Worm (Caenorhabditis elegans): ENCODE data around the gene pdha-1.
A peak's percentile ranks its signal among the peaks of the same experiment; 100 is the strongest.

pdha-1 gene

DNA sequence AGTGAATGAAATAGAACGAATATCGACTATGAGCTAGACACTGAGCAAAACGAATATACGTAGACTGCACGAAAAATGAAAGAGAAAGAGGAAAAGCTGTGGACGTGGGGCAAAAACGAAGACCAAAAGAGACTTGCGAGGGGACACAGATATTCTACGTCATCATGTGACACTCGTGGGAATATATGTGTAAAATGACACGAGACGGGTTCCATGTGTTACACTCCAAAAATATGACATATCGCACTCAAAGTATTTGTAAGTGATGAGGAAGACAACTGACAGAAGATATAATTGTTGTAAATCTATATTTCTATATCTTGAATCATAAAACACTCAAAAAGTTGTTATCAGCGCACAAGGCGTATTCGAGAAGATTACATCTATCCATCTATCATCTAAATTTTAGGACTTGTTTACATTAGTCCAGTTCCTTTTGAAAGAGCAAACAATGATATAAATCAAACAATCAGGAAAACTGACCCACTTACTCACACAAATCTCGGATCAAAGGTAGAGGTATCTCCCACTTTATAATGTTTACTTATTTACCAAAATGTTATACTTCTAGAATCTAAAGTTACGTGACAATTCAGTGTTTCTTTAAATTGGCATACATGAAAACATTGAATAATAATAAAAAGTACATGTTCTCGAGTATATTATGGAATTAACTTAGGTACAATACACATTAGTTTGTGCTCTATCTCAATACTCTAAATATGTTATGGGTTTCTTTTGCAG, 5.9 kb downstream of the pdha-1 start:
- TF ChIP-seq lir-3 (tag; optimal IDR thresholded peaks at IDR 0.05; ENCODE audit: poor library complexity) (peak; percentile 63), alr-1 (tag; optimal IDR thresholded peaks at IDR 0.05; ENCODE audit: borderline replicate concordance) (no peak), egl-13 (tag; optimal IDR thresholded peaks at IDR 0.05) (no peak), nhr-47 (tag; optimal IDR thresholded peaks at IDR 0.05) (peak; percentile 70), xbp-1 (tag; optimal IDR thresholded peaks at IDR 0.05) (peak; percentile 53), nhr-237 (tag; optimal IDR thresholded peaks at IDR 0.05) (no peak), skn-1 (tag; optimal IDR thresholded peaks at IDR 0.05) (peak; percentile 35), efl-1 (optimal IDR thresholded peaks at IDR 0.05) (peak; percentile 19 to 44), efl-1 (GFP tag; optimal IDR thresholded peaks at IDR 0.05 in 1 of 2) (peak; percentile 18 to 91), elt-3 (tag; optimal IDR thresholded peaks at IDR 0.05) (peak in 2 of 6 experiments; percentile 45 to 66), pax-3 (tag; optimal IDR thresholded peaks at IDR 0.05) (peak; percentile 13), blmp-1 (tag; optimal IDR thresholded peaks at IDR 0.05) (peak; percentile 59), fkh-8 (tag; optimal IDR thresholded peaks at IDR 0.05) (peak; percentile 85), unc-130 (tag; optimal IDR thresholded peaks at IDR 0.05) (peak; percentile 23), nhr-84 (tag; optimal IDR thresholded peaks at IDR 0.05) (no peak), tbx-2 (tag; optimal IDR thresholded peaks at IDR 0.05) (peak; percentile 54), C16A3.4 (tag; optimal IDR thresholded peaks at IDR 0.05) (peak; percentile 28), unc-86 (tag; optimal IDR thresholded peaks at IDR 0.05) (peak; percentile 73), ceh-63 (GFP tag; optimal IDR thresholded peaks at IDR 0.05) (no peak), nhr-19 (GFP tag; conservative IDR thresholded peaks at IDR 0.05) (peak; percentile 81), swsn-7 (tag; optimal IDR thresholded peaks at IDR 0.05) (peak; percentile 54), dsc-1 (tag; optimal IDR thresholded peaks at IDR 0.05) (peak; percentile 38), isw-1 (GFP tag; IDR thresholded peaks at IDR 0.05) (peak; percentile 51), fkh-4 (tag; optimal IDR thresholded peaks at IDR 0.05; ENCODE audit: borderline replicate concordance) (no peak), ceh-82 (tag; optimal IDR thresholded peaks at IDR 0.05) (peak in 1 of 3 experiments; percentile 33), mab-9 (GFP tag; IDR thresholded peaks at IDR 0.05) (peak; percentile 63; the same call in 1 of the 2 replicates), nhr-20 (tag; optimal IDR thresholded peaks at IDR 0.05) (peak; percentile 69), elt-2 (tag; optimal IDR thresholded peaks at IDR 0.05) (no peak), mdl-1 (tag; optimal IDR thresholded peaks at IDR 0.05) (peak in 1 of 2 experiments; percentile 78), snu-23 (GFP tag; optimal IDR thresholded peaks at IDR 0.05) (peak; percentile 73), ces-1 (GFP tag; optimal IDR thresholded peaks at IDR 0.05) (no peak), jun-1 (tag; optimal IDR thresholded peaks at IDR 0.05) (no peak), lin-35 (GFP tag; optimal IDR thresholded peaks at IDR 0.05) (peak; percentile 49 to 61), nhr-90 (tag; optimal IDR thresholded peaks at IDR 0.05; ENCODE audit: poor library complexity) (peak; percentile 44), sup-37 (GFP tag; optimal IDR thresholded peaks at IDR 0.05) (peak; percentile 4), mef-2 (tag; optimal IDR thresholded peaks at IDR 0.05) (peak; percentile 21), mep-1 (tag; optimal IDR thresholded peaks at IDR 0.05) (peak; percentile 72), lin-14 (GFP tag; optimal IDR thresholded peaks at IDR 0.05) (peak; percentile 92), nhr-85 (tag) (peak; percentile 44), lsy-2 (tag; optimal IDR thresholded peaks at IDR 0.05) (peak; percentile 56 to 64), irx-1 (tag; optimal IDR thresholded peaks at IDR 0.05) (peak; percentile 38), nhr-71 (tag; optimal IDR thresholded peaks at IDR 0.05) (peak; percentile 89), ztf-4 (tag; optimal IDR thresholded peaks at IDR 0.05) (peak; percentile 24), ztf-11 (tag; optimal IDR thresholded peaks at IDR 0.05) (peak in 1 of 2 experiments; percentile 18), dpl-1 (GFP tag; optimal IDR thresholded peaks at IDR 0.05) (peak in 2 of 3 experiments; percentile 4 to 38)

Measured in whole organism, L1 larva.